Fruit fly (Drosophila melanogaster): ENCODE data around the gene Nepl6.

Nepl6 gene

dm6 chr2L:6351809-6352182 lies 33.5 kb downstream of the Nepl6 start (continued):
- TF ChIP-seq CG16813 (GFP tag; IDR thresholded peaks at IDR 0.05; ENCODE audit: partially characterized antibody) = peak; percentile 56; the same call in 2 of the 3 replicates
- peak; percentile 80; the same call in 2 of the 3 replicates for TF ChIP-seq CG11093 (GFP tag; IDR thresholded peaks at IDR 0.05)
- TF ChIP-seq crol (GFP tag; IDR thresholded peaks at IDR 0.05) = no peak
- peak; percentile 48 for TF ChIP-seq Mad (GFP tag; optimal IDR thresholded peaks at IDR 0.05)
- TF ChIP-seq trem (tag; optimal IDR thresholded peaks at IDR 0.05) = peak; percentile 16
- peak; percentile 30 for TF ChIP-seq CG4282 (GFP tag; optimal IDR thresholded peaks at IDR 0.05)
- peak; percentile 54 for TF ChIP-seq Side (GFP tag; optimal IDR thresholded peaks at IDR 0.05)
- TF ChIP-seq dmrt99B (tag; optimal IDR thresholded peaks at IDR 0.05) = peak; percentile 92
- TF ChIP-seq HmgZ (tag; optimal IDR thresholded peaks at IDR 0.05) = peak; percentile 85
- no peak for TF ChIP-seq Dip2 (GFP tag; IDR thresholded peaks at IDR 0.05)
- TF ChIP-seq CG18262 (tag; optimal IDR thresholded peaks at IDR 0.05) = peak; percentile 74
- TF ChIP-seq CG15601 (tag; optimal IDR thresholded peaks at IDR 0.05) = peak; percentile 46
- peak; percentile 79 for TF ChIP-seq Sox102F (GFP tag; optimal IDR thresholded peaks at IDR 0.05)
- peak; percentile 61 for TF ChIP-seq Jarid2 (GFP tag; optimal IDR thresholded peaks at IDR 0.05)
- TF ChIP-seq vvl (GFP tag; IDR thresholded peaks at IDR 0.05) = peak; percentile 85
- peak; percentile 83 for TF ChIP-seq CHES-1-like (GFP tag; optimal IDR thresholded peaks at IDR 0.05)
- peak; percentile 66 for TF ChIP-seq CG10267 (tag; optimal IDR thresholded peaks at IDR 0.05)
- peak; percentile 69 for TF ChIP-seq Max (GFP tag; optimal IDR thresholded peaks at IDR 0.05)
- TF ChIP-seq Ssrp (tag; optimal IDR thresholded peaks at IDR 0.05) = peak; percentile 75
- TF ChIP-seq row (GFP tag; IDR thresholded peaks at IDR 0.05) = peak; percentile 96
- TF ChIP-seq tup (GFP tag; optimal IDR thresholded peaks at IDR 0.05) = peak; percentile 38
- TF ChIP-seq Hand (GFP tag; optimal IDR thresholded peaks at IDR 0.05) = peak; percentile 66
- TF ChIP-seq dysf (GFP tag; IDR thresholded peaks at IDR 0.05) = peak; percentile 94
- TF ChIP-seq E2f1 (GFP tag; IDR thresholded peaks at IDR 0.05) = peak; percentile 85
- TF ChIP-seq Ravus (GFP tag; IDR thresholded peaks at IDR 0.05) = peak; percentile 77
- TF ChIP-seq stc (GFP tag; IDR thresholded peaks at IDR 0.05) = peak; percentile 77
- peak; percentile 85 for TF ChIP-seq rib (GFP tag; IDR thresholded peaks at IDR 0.05)
- peak; percentile 66 for TF ChIP-seq Deaf1 (tag; optimal IDR thresholded peaks at IDR 0.05)
- peak; percentile 15 for TF ChIP-seq btn (GFP tag; optimal IDR thresholded peaks at IDR 0.05)
- TF ChIP-seq kni (GFP tag; optimal IDR thresholded peaks at IDR 0.05) = peak; percentile 16
- TF ChIP-seq CoRest (tag; optimal IDR thresholded peaks at IDR 0.05) = peak; percentile 93
- TF ChIP-seq CG8359 (GFP tag; optimal IDR thresholded peaks at IDR 0.05; ENCODE audit: borderline replicate concordance) = no peak
- no peak for TF ChIP-seq stwl (tag; optimal IDR thresholded peaks at IDR 0.05)
- TF ChIP-seq hth (optimal IDR thresholded peaks at IDR 0.05) = no peak
- peak; percentile 44; the same call in 1 of the 2 replicates for TF ChIP-seq CG10959 (GFP tag; IDR thresholded peaks at IDR 0.05)
- peak; percentile 75 for TF ChIP-seq pho (GFP tag; optimal IDR thresholded peaks at IDR 0.05)
- peak; percentile 84 for TF ChIP-seq CG17359 (tag; optimal IDR thresholded peaks at IDR 0.05)
- peak; percentile 89 for TF ChIP-seq grn (GFP tag; optimal IDR thresholded peaks at IDR 0.05)
- peak; percentile 62; the same call in 2 of the 3 replicates for TF ChIP-seq ken (GFP tag; IDR thresholded peaks at IDR 0.05)
- TF ChIP-seq Blimp-1 (GFP tag; optimal IDR thresholded peaks at IDR 0.05) = peak; percentile 72
- TF ChIP-seq disco-r (GFP tag; optimal IDR thresholded peaks at IDR 0.05) = peak; percentile 68
- TF ChIP-seq Eip74EF (GFP tag; optimal IDR thresholded peaks at IDR 0.05) = peak in 1 of 2 experiments; percentile 72
- peak; percentile 43 for TF ChIP-seq NC2β (GFP tag; optimal IDR thresholded peaks at IDR 0.05)
- TF ChIP-seq Nf-YA (GFP tag; IDR thresholded peaks at IDR 0.05) = peak; percentile 39; the same call in 1 of the 2 replicates
- no peak for TF ChIP-seq Tbp (GFP tag; optimal IDR thresholded peaks at IDR 0.05)
- TF ChIP-seq pb (GFP tag; optimal IDR thresholded peaks at IDR 0.05) = peak; percentile 54
- TF ChIP-seq CG8089 (GFP tag; optimal IDR thresholded peaks at IDR 0.05) = peak; percentile 37
- peak; percentile 64 for TF ChIP-seq CG10274 (GFP tag; optimal IDR thresholded peaks at IDR 0.05)
- TF ChIP-seq Dll (GFP tag; IDR thresholded peaks at IDR 0.05; ENCODE audit: partially characterized antibody) = no peak
- TF ChIP-seq Mes4 (GFP tag; optimal IDR thresholded peaks at IDR 0.05) = peak; percentile 16
- peak; percentile 59; the same call in 1 of the 2 replicates for TF ChIP-seq ara (GFP tag; IDR thresholded peaks at IDR 0.05)

All from whole organism, embryonic.